Fruit fly (Drosophila melanogaster): ENCODE data around the gene CG15484.

DNA sequence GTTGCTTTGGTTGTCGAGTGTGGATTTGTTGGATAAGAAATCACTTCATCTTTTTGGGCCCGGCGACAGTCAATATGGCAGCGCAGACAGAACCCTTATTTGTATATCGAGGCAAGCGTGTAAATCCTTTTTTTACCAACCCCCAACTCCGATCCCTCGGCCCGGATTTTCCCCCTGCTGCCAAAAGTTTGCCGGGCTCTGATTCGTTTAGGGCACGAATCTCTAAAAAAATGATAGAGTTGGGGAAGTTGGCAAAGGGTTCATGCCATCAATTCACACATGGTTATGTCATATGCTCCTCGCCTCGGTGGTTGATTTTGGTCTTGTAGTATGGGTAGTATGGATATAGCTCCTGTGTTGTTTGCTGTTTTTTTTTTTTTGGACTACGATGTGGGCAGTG, 20.7 kb downstream of the CG15484 start:
- no peak for TF ChIP-seq CG8159 (tag; optimal IDR thresholded peaks at IDR 0.05)
- TF ChIP-seq Pif1B (GFP tag; optimal IDR thresholded peaks at IDR 0.05): no peak
- TF ChIP-seq rn (GFP tag; IDR thresholded peaks at IDR 0.05): no peak
- TF ChIP-seq CG32121 (GFP tag; IDR thresholded peaks at IDR 0.05): no peak
- TF ChIP-seq CG13204 (GFP tag; optimal IDR thresholded peaks at IDR 0.05): no peak
- TF ChIP-seq EcR (GFP tag; optimal IDR thresholded peaks at IDR 0.05): no peak
- TF ChIP-seq fd96Ca (GFP tag; IDR thresholded peaks at IDR 0.05): no peak
